Worm (Caenorhabditis elegans) whole organism, L3 larva: Measurements from ENCODE around the gene htrl-1.

Source experiments
- R02D3.7 ChIP-seq: fragments of 150-350 bp; optimal IDR thresholded peaks from 2 replicates; lab custom pipeline; 2014; ENCODE audit warnings: missing biosample characterization, missing genetic modification characterization
- ZK546.5 ChIP-seq: sonication (generic microtip); optimal IDR thresholded peaks from 2 replicates; lab custom pipeline; 2017; ENCODE audit warnings: missing biosample characterization, missing genetic modification characterization
- aly-2 ChIP-seq: fragments of 150-350 bp; optimal IDR thresholded peaks from 2 replicates; lab custom pipeline; 2014; ENCODE audit warnings: missing biosample characterization, missing genetic modification characterization
- ama-1 ChIP-seq: fragments of 150-350 bp; optimal IDR thresholded peaks from 2 replicates; lab custom pipeline; 2018
- ceh-16 ChIP-seq: sonication (generic microtip); optimal IDR thresholded peaks from 2 replicates; lab custom pipeline; 2017; ENCODE audit warnings: missing biosample characterization, missing genetic modification characterization
- ceh-28 ChIP-seq: fragments of 150-350 bp; optimal IDR thresholded peaks from 2 replicates; lab custom pipeline; 2014; ENCODE audit warnings: missing biosample characterization, missing genetic modification reagents, missing genetic modification characterization
- ceh-82 ChIP-seq: fragments of 150-350 bp; optimal IDR thresholded peaks from 2 replicates; lab custom pipeline; 2014; ENCODE audit warnings: missing biosample characterization, missing genetic modification characterization
- ceh-9 ChIP-seq: sonication (generic microtip); optimal IDR thresholded peaks from 2 replicates; lab custom pipeline; 2018; ENCODE audit warnings: missing biosample characterization, missing genetic modification characterization
- daf-12 ChIP-seq: fragments of 150-350 bp; optimal IDR thresholded peaks from 2 replicates; lab custom pipeline; 2014; ENCODE audit warnings: missing biosample characterization, missing genetic modification reagents, missing genetic modification characterization
- egl-5 ChIP-seq: fragments of 150-350 bp; optimal IDR thresholded peaks from 2 replicates; lab custom pipeline; 2017; ENCODE audit warnings: missing biosample characterization, missing genetic modification reagents, missing genetic modification characterization, inconsistent platforms
- elt-1 ChIP-seq: fragments of 150-350 bp; optimal IDR thresholded peaks from 2 replicates; lab custom pipeline; 2014; ENCODE audit warnings: missing biosample characterization, missing genetic modification characterization
- elt-2 ChIP-seq: sonication (generic microtip); optimal IDR thresholded peaks from 2 replicates; lab custom pipeline; 2016; ENCODE audit warnings: missing genetic modification reagents, mild to moderate bottlenecking, missing genetic modification characterization, missing compliant biosample characterization
- elt-3 ChIP-seq, 3 experiments: fragments of 150-350 bp in 1 of 3; sonication (generic microtip) in 2 of 3; optimal IDR thresholded peaks; 2 replicates in 2 of 3; 4 replicates in 1 of 3; lab custom pipeline; 2014 to 2017; ENCODE audit warnings: missing biosample characterization in 3 of 3, missing genetic modification characterization in 3 of 3
- eor-1 ChIP-seq, 2 experiments: fragments of 150-350 bp; optimal IDR thresholded peaks; 2 replicates each; lab custom pipeline; 2014 to 2018; ENCODE audit warnings: missing biosample characterization in 2 of 2, missing genetic modification characterization in 2 of 2
- fkh-2 ChIP-seq: fragments of 150-350 bp; optimal IDR thresholded peaks from 2 replicates; lab custom pipeline; 2014; ENCODE audit warnings: missing biosample characterization, missing genetic modification reagents, missing genetic modification characterization
- fos-1 ChIP-seq: fragments of 150-350 bp; optimal IDR thresholded peaks from 2 replicates; lab custom pipeline; 2014; ENCODE audit warnings: missing biosample characterization, missing genetic modification characterization
- hmg-11 ChIP-seq: sonication (generic microtip); optimal IDR thresholded peaks from 2 replicates; lab custom pipeline; 2016; ENCODE audit warnings: missing genetic modification characterization, missing compliant biosample characterization
- jun-1 ChIP-seq: fragments of 150-350 bp; optimal IDR thresholded peaks from 2 replicates; lab custom pipeline; 2014; ENCODE audit warnings: missing biosample characterization, missing genetic modification reagents, missing genetic modification characterization
- lin-15B ChIP-seq: fragments of 150-350 bp; optimal IDR thresholded peaks from 2 replicates; lab custom pipeline; 2014; ENCODE audit warnings: missing biosample characterization, missing genetic modification characterization
- lin-39 ChIP-seq: fragments of 150-350 bp; optimal IDR thresholded peaks from 2 replicates; lab custom pipeline; 2018; ENCODE audit warnings: missing biosample characterization, missing genetic modification reagents, missing genetic modification characterization
- lsy-12 ChIP-seq: sonication (generic microtip); optimal IDR thresholded peaks from 2 replicates; lab custom pipeline; 2016; ENCODE audit warnings: mild to moderate bottlenecking, missing genetic modification characterization, missing compliant biosample characterization
- mdl-1 ChIP-seq: fragments of 150-350 bp; optimal IDR thresholded peaks from 2 replicates; lab custom pipeline; 2014; ENCODE audit warnings: missing biosample characterization, missing genetic modification characterization
- mml-1 ChIP-seq: fragments of 150-350 bp; sonication (generic microtip); optimal IDR thresholded peaks from 3 replicates; lab custom pipeline; 2014; ENCODE audit warnings: missing biosample characterization, missing genetic modification characterization
- nfya-1 ChIP-seq: sonication (generic microtip); optimal IDR thresholded peaks from 2 replicates; lab custom pipeline; 2017; ENCODE audit warnings: missing genetic modification characterization, mild to moderate bottlenecking, missing compliant biosample characterization, antibody characterized with exemption, moderate library complexity; ENCODE audit not compliant: insufficient read depth
- nhr-11 ChIP-seq: fragments of 150-350 bp; optimal IDR thresholded peaks from 2 replicates; lab custom pipeline; 2014; ENCODE audit warnings: missing biosample characterization, missing genetic modification characterization
- nhr-237 ChIP-seq: fragments of 150-350 bp; optimal IDR thresholded peaks from 2 replicates; lab custom pipeline; 2014; ENCODE audit warnings: missing biosample characterization, missing genetic modification characterization
- nhr-25 ChIP-seq: sonication (generic microtip); optimal IDR thresholded peaks from 2 replicates; lab custom pipeline; 2017; ENCODE audit warnings: missing biosample characterization, missing genetic modification characterization
- nhr-28 ChIP-seq: fragments of 150-350 bp; optimal IDR thresholded peaks from 2 replicates; lab custom pipeline; 2014; ENCODE audit warnings: missing biosample characterization, missing genetic modification characterization
- nhr-43 ChIP-seq: sonication (generic microtip); optimal IDR thresholded peaks from 2 replicates; lab custom pipeline; 2016; ENCODE audit warnings: mild to moderate bottlenecking, missing genetic modification characterization, missing compliant biosample characterization; ENCODE audit not compliant: poor library complexity, severe bottlenecking
- nhr-67 ChIP-seq: fragments of 150-350 bp; optimal IDR thresholded peaks from 2 replicates; lab custom pipeline; 2014; ENCODE audit warnings: missing biosample characterization, missing genetic modification characterization
- nhr-76 ChIP-seq: fragments of 150-350 bp; sonication (generic microtip); optimal IDR thresholded peaks from 5 replicates; lab custom pipeline; 2014; ENCODE audit warnings: missing biosample characterization, missing genetic modification characterization
- nhr-77 ChIP-seq: fragments of 150-350 bp; optimal IDR thresholded peaks from 2 replicates; lab custom pipeline; 2014; ENCODE audit warnings: missing biosample characterization, missing genetic modification characterization
- pha-4 ChIP-seq: fragments of 150-350 bp; optimal IDR thresholded peaks from 2 replicates; lab custom pipeline; 2014; ENCODE audit warnings: missing biosample characterization, missing genetic modification reagents, missing genetic modification characterization
- pqm-1 ChIP-seq: fragments of 150-350 bp; optimal IDR thresholded peaks from 2 replicates; lab custom pipeline; 2017; ENCODE audit warnings: missing biosample characterization, missing genetic modification characterization, inconsistent platforms
- sea-2 ChIP-seq: fragments of 150-350 bp; sonication (generic microtip); optimal IDR thresholded peaks from 4 replicates; lab custom pipeline; 2014; ENCODE audit warnings: missing biosample characterization, missing genetic modification reagents, missing genetic modification characterization
- skn-1 ChIP-seq: fragments of 150-350 bp; optimal IDR thresholded peaks from 2 replicates; lab custom pipeline; 2014; ENCODE audit warnings: missing biosample characterization, missing genetic modification characterization
- snpc-4 ChIP-seq: fragments of 150-350 bp; optimal IDR thresholded peaks from 2 replicates; lab custom pipeline; 2014; ENCODE audit warnings: missing biosample characterization, missing genetic modification characterization
- tbx-2 ChIP-seq: sonication (generic microtip); optimal IDR thresholded peaks from 2 replicates; lab custom pipeline; 2016; ENCODE audit warnings: mild to moderate bottlenecking, missing genetic modification characterization, missing compliant biosample characterization
- unc-39 ChIP-seq: sonication (generic microtip); optimal IDR thresholded peaks from 4 replicates; lab custom pipeline; 2017; ENCODE audit warnings: missing biosample characterization, missing genetic modification characterization
- unc-62 ChIP-seq: fragments of 150-350 bp; sonication (generic microtip); optimal IDR thresholded peaks from 4 replicates; lab custom pipeline; 2014; ENCODE audit warnings: missing biosample characterization, missing genetic modification reagents, missing genetic modification characterization
- zag-1 ChIP-seq: fragments of 150-350 bp; optimal IDR thresholded peaks from 2 replicates; lab custom pipeline; 2014; ENCODE audit warnings: missing biosample characterization, missing genetic modification characterization
- ztf-11 ChIP-seq: fragments of 150-350 bp; optimal IDR thresholded peaks from 2 replicates; lab custom pipeline; 2014; ENCODE audit warnings: missing biosample characterization, missing genetic modification characterization
- ztf-4 ChIP-seq: fragments of 150-350 bp; optimal IDR thresholded peaks from 2 replicates; lab custom pipeline; 2014; ENCODE audit warnings: missing biosample characterization, missing genetic modification characterization

htrl-1 gene

DNA sequence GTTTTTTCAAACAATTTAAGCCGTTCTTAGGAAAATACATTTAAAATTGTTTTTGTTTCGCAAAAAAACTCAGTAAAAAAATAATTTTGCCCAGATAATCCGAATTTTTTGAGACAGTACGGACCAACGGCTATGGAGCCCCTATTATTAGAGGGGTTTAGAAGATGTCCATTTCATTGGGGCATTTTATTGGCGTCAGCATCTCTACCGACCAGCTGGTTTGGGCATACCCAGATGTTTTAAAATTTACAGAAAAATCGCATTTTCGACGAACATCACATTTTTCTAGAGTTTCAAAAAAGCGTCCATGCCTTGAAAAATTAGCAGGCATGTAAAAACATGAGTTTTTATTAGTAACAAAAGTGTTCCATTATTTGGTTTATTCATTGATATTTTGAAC is 45.1 kb upstream of the htrl-1 start:
- TF ChIP-seq ZK546.5 (tag; lab: Kevin White, UChicago) (no peak), nfya-1 (tag; lab: Kevin White, UChicago) (no peak), elt-3 (tag; optimal IDR thresholded peaks at IDR 0.05; lab: Kevin White, UChicago) (no peak), lsy-12 (tag; lab: Kevin White, UChicago) (no peak), nhr-28 (tag; lab: Kevin White, UChicago) (no peak), eor-1 (tag; optimal IDR thresholded peaks at IDR 0.05; lab: Kevin White, UChicago) (no peak), mml-1 (tag; lab: Kevin White, UChicago) (no peak), zag-1 (no peak), nhr-11 (tag; lab: Kevin White, UChicago) (no peak), nhr-77 (tag; lab: Kevin White, UChicago) (no peak), ceh-9 (tag; lab: Kevin White, UChicago) (no peak), pqm-1 (tag; lab: Kevin White, UChicago) (no peak), daf-12 (tag; lab: Kevin White, UChicago) (no peak)

ce11 chrV:11539502-11539901 is 43.3 kb upstream of the htrl-1 start:
- TF ChIP-seq elt-1 (tag; lab: Kevin White, UChicago) (no peak), nhr-67 (no peak), pha-4 (tag; lab: Kevin White, UChicago) (no peak), mdl-1 (tag; lab: Kevin White, UChicago) (no peak), snpc-4 (tag; lab: Kevin White, UChicago) (no peak), ZK546.5 (tag; lab: Kevin White, UChicago) (no peak), ceh-16 (no peak), daf-12 (tag; lab: Kevin White, UChicago) (no peak), lin-15B (no peak), ama-1 (no peak)

DNA sequence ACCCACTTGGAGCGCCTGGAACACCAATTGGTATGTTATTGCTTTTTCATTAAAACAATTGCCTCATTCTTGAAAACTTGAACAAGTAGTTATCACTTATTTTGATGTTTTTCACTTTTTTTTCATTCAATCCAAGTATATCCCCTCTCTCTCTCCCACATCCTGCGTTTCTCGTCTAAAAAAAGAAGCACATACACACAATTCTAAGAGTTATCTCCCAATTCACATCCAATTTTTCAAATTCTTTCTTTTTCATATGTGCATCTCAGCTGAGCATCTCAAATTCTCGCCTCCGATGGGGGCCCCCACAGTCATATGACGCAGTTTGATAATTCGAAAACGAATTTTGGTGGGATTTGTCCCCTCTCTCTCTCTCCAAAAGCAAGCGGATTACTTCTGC is 40.5 kb upstream of the htrl-1 start:
- no peak for TF ChIP-seq ZK546.5 (tag; lab: Kevin White, UChicago)
- no peak for TF ChIP-seq tbx-2
- TF ChIP-seq lin-15B, result no peak
- TF ChIP-seq nhr-25, result no peak
- TF ChIP-seq nhr-11 (tag; lab: Kevin White, UChicago), result no peak
- TF ChIP-seq hmg-11, result no peak

DNA sequence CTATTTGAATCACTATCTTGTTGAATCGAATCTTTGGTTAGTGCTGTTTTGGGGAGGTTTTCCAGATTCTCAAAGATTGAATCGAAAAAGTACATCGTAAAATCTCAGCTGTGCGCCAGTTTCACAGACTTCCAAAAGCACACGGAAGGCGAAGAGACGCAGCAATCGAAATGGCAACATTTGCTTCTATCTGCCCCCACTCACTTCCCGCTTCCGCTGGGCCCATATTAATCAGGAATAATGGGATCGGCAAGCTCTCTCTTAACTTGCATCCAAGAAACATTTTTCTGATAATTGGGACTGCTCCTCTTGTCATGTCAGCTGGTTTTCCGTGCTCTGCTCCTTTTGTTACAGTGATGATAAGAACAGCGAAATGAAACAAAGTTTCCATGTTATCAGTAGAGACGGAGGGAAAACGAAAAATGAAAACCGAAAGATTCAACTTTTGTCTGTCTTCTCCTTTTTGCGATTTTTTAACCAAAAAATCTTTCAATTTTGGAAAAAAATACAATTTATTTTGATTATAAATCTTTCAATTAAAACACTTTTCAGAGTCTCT is 39.4 kb upstream of the htrl-1 start:
- TF ChIP-seq aly-2 (tag; lab: Kevin White, UChicago) (no peak), daf-12 (tag; lab: Kevin White, UChicago) (no peak), jun-1 (tag; lab: Kevin White, UChicago) (no peak), hmg-11 (no peak), ceh-82 (tag; lab: Kevin White, UChicago) (no peak), mml-1 (tag; lab: Kevin White, UChicago) (no peak), fos-1 (tag; lab: Kevin White, UChicago) (no peak), unc-62 (no peak), nhr-28 (tag; lab: Kevin White, UChicago) (no peak), nfya-1 (tag; lab: Kevin White, UChicago) (peak; percentile 14), sea-2 (GFP tag; lab: Kevin White, UChicago) (no peak), pha-4 (tag; lab: Kevin White, UChicago) (peak; percentile 11), ZK546.5 (tag; lab: Kevin White, UChicago) (no peak), zag-1 (no peak), elt-2 (peak; percentile 77), nhr-11 (tag; lab: Kevin White, UChicago) (peak; percentile 11), skn-1 (no peak), ztf-11 (tag; lab: Kevin White, UChicago) (no peak), snpc-4 (tag; lab: Kevin White, UChicago) (no peak), egl-5 (tag; lab: Kevin White, UChicago) (peak; percentile 96), elt-3 (tag; optimal IDR thresholded peaks at IDR 0.05; lab: Kevin White, UChicago) (no peak), ztf-4 (tag; lab: Kevin White, UChicago) (no peak), lin-39 (tag; lab: Kevin White, UChicago) (peak; percentile 77), nhr-237 (no peak), unc-39 (tag; lab: Kevin White, UChicago) (no peak), eor-1 (tag; optimal IDR thresholded peaks at IDR 0.05; lab: Kevin White, UChicago) (no peak), ceh-28 (tag; lab: Kevin White, UChicago) (no peak), tbx-2 (no peak), ceh-16 (no peak), nhr-77 (tag; lab: Kevin White, UChicago) (no peak), nhr-43 (no peak), nhr-25 (no peak), elt-1 (tag; lab: Kevin White, UChicago) (no peak), lin-15B (no peak), R02D3.7 (tag; lab: Kevin White, UChicago) (no peak), nhr-76 (tag; lab: Kevin White, UChicago) (no peak), pqm-1 (tag; lab: Kevin White, UChicago) (peak; percentile 79), fkh-2 (tag; lab: Kevin White, UChicago) (no peak), lsy-12 (tag; lab: Kevin White, UChicago) (no peak), nhr-67 (no peak)
